Worm (Caenorhabditis elegans) whole organism, early embryonic: ENCODE measurements around the gene F21C10.9.
"Not testable (repeated sequence)": the region's sequence is repeated elsewhere in the genome, so short reads cannot be mapped to it uniquely, and the experiment has no call there.

ENCODE experiments used
- B0310.2 ChIP-seq: sonication (generic microtip); optimal IDR thresholded peaks from 2 replicates; lab custom pipeline; 2016; ENCODE audit warnings: mild to moderate bottlenecking, missing genetic modification characterization, missing compliant biosample characterization
- F13C5.2 ChIP-seq: sonication (generic microtip); optimal IDR thresholded peaks from 2 replicates; lab custom pipeline; 2017; ENCODE audit warnings: mild to moderate bottlenecking, missing genetic modification characterization, inconsistent platforms, missing compliant biosample characterization
- ama-1 ChIP-seq: fragments of 150-350 bp; optimal IDR thresholded peaks from 2 replicates; lab custom pipeline; 2014
- ceh-13 ChIP-seq: fragments of 200-800 bp; sonication (Bioruptor generic); optimal IDR thresholded peaks from 2 replicates; lab custom pipeline; 2018; ENCODE audit warnings: mild to moderate bottlenecking, missing genetic modification characterization, missing compliant biosample characterization
- ceh-36 ChIP-seq: sonication (generic microtip); optimal IDR thresholded peaks from 2 replicates; lab custom pipeline; 2016; ENCODE audit warnings: missing genetic modification characterization, inconsistent platforms, missing compliant biosample characterization
- flt-1 ChIP-seq: fragments of 200-800 bp; sonication (Bioruptor generic); IDR thresholded peaks from 2 replicates; pipeline ENCODE4 v1.3.6; 2022; ENCODE audit warnings: missing genetic modification characterization, missing compliant biosample characterization
- hmbx-1 ChIP-seq: sonication (generic microtip); optimal IDR thresholded peaks from 2 replicates; lab custom pipeline; 2016; ENCODE audit warnings: mild to moderate bottlenecking, missing genetic modification characterization, missing compliant biosample characterization
- hnd-1 ChIP-seq: sonication (generic microtip); optimal IDR thresholded peaks from 2 replicates; lab custom pipeline; 2016; ENCODE audit warnings: missing genetic modification characterization, missing compliant biosample characterization
- pes-1 ChIP-seq: fragments of 200-800 bp; sonication (Bioruptor generic); IDR thresholded peaks from 2 replicates; pipeline ENCODE4 v1.3.6; 2022; ENCODE audit warnings: missing genetic modification reagents, missing genetic modification characterization, missing compliant biosample characterization
- scrt-1 ChIP-seq: fragments of 200-800 bp; sonication (Bioruptor generic); IDR thresholded peaks from 2 replicates; pipeline ENCODE4 v1.3.6; 2022; ENCODE audit warnings: missing genetic modification characterization, missing compliant biosample characterization
- tbx-11 ChIP-seq: fragments of 200-800 bp; sonication (Bioruptor generic); IDR thresholded peaks from 2 replicates; pipeline ENCODE4 v1.3.6; 2022; ENCODE audit warnings: missing genetic modification characterization, missing compliant biosample characterization
- tra-4 ChIP-seq: sonication (generic microtip); optimal IDR thresholded peaks from 2 replicates; lab custom pipeline; 2017; ENCODE audit warnings: missing genetic modification characterization, missing compliant biosample characterization

- not testable (repeated sequence) for TF ChIP-seq tbx-11 (GFP tag; lab: Robert Waterston, UW); flt-1 (GFP tag; lab: Robert Waterston, UW); tra-4 (tag; lab: Kevin White, UChicago); ama-1 (lab: Kevin White, UChicago); F13C5.2; pes-1 (GFP tag; lab: Robert Waterston, UW); B0310.2 (tag; lab: Kevin White, UChicago); hnd-1; ceh-13; hmbx-1 (tag; lab: Kevin White, UChicago); ceh-36 (tag; lab: Kevin White, UChicago)
- peak; percentile 60; the same call in 1 of the 2 replicates for TF ChIP-seq scrt-1
Observed at ce11 chrV:9090824-9091798, 7.4 kb downstream of the F21C10.9 start.
